Fruit fly (Drosophila melanogaster): ENCODE data around the gene CG12105.

DNA sequence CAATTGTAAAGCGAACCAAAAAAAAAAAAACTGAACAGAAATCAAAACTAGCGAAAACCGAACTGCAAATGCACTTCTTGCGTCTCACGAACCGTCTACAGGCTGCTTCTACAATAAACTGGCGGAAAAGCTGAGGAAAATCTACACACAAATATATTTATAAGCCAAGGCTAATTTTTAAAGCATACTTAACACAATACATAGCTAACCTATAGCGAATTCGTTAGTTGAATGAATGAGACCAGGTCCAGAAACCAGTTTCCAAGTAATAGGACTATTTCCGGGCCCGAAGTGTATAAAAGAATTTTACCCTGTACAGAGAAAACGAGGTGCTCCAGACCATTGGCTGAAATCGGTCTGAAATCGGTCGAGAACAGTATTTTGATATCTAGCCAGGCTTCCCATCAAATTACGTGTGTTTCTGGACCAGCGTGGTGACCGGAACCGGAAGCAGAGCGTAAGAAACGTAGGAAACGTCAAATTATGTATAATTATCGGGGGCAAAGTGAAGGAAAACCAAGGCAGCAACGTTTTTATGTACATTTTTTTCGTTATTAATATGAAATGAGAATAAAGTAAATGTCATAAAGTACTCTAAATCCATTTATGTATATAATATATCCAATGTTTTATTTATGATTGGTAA lies 39.7 kb downstream of the CG12105 start:
- TF ChIP-seq jumu (GFP tag; optimal IDR thresholded peaks at IDR 0.05) (no peak), hbn (GFP tag; IDR thresholded peaks at IDR 0.05; ENCODE audit: partially characterized antibody) (no peak), CG18476 (GFP tag; optimal IDR thresholded peaks at IDR 0.05) (no peak), Ets97D (GFP tag; optimal IDR thresholded peaks at IDR 0.05) (peak; percentile 0)
